Worm (Caenorhabditis elegans) whole organism, L4 larva: ENCODE data around the gene eif-3.B.
A peak's percentile ranks its signal among the peaks of the same experiment; 100 is the strongest.

Experiments
- F10B5.3 ChIP-seq: sonication (generic microtip); optimal IDR thresholded peaks from 2 replicates; lab custom pipeline; 2016; ENCODE audit warnings: mild to moderate bottlenecking, missing genetic modification characterization, missing compliant biosample characterization
- F26F4.8 ChIP-seq: fragments of 200-800 bp; sonication (Bioruptor generic); conservative IDR thresholded peaks from 2 replicates; pipeline ENCODE4 v1.3.6; 2022; ENCODE audit warnings: missing genetic modification characterization, missing compliant biosample characterization
- T20F7.1 ChIP-seq: fragments of 200-800 bp; sonication (Bioruptor generic); optimal IDR thresholded peaks from 2 replicates; lab custom pipeline; 2018; ENCODE audit warnings: mild to moderate bottlenecking, missing genetic modification characterization, missing compliant biosample characterization
- ZK337.2 ChIP-seq: fragments of 200-800 bp; sonication (Bioruptor generic); IDR thresholded peaks from 2 replicates; pipeline ENCODE4 v1.3.6; 2022; ENCODE audit warnings: missing genetic modification reagents, missing genetic modification characterization, missing compliant biosample characterization
- aha-1 ChIP-seq: fragments of 150-350 bp; peaks from one replicate; lab custom pipeline; 2014; ENCODE audit warnings: missing biosample characterization, missing genetic modification characterization
- aly-2 ChIP-seq: sonication (generic microtip); optimal IDR thresholded peaks from 2 replicates; lab custom pipeline; 2018; ENCODE audit warnings: missing biosample characterization, missing genetic modification characterization
- ceh-28 ChIP-seq: fragments of 150-350 bp; optimal IDR thresholded peaks from 2 replicates; lab custom pipeline; 2014; ENCODE audit warnings: missing biosample characterization, missing genetic modification reagents, missing genetic modification characterization
- ceh-44 ChIP-seq: fragments of 200-800 bp; sonication (Bioruptor generic); IDR thresholded peaks from 2 replicates; pipeline ENCODE4 v1.3.6; 2022; ENCODE audit warnings: missing genetic modification reagents, missing genetic modification characterization, missing compliant biosample characterization
- ces-1 ChIP-seq: fragments of 150-350 bp; sonication (generic microtip); optimal IDR thresholded peaks from 4 replicates; lab custom pipeline; 2014; ENCODE audit warnings: missing biosample characterization, missing genetic modification reagents, missing genetic modification characterization
- ctbp-1 ChIP-seq: fragments of 200-800 bp; sonication (Bioruptor generic); IDR thresholded peaks from 2 replicates; pipeline ENCODE4 v1.3.6; 2022; ENCODE audit warnings: missing genetic modification reagents, missing genetic modification characterization, missing compliant biosample characterization
- dmd-6 ChIP-seq: fragments of 200-800 bp; sonication (Bioruptor generic); IDR thresholded peaks from 2 replicates; pipeline ENCODE4 v1.3.6; 2022; ENCODE audit warnings: missing genetic modification reagents, missing genetic modification characterization, missing compliant biosample characterization
- dmd-8 ChIP-seq: fragments of 200-800 bp; sonication (Bioruptor generic); IDR thresholded peaks from 2 replicates; pipeline ENCODE4 v1.3.6; 2022; ENCODE audit warnings: missing genetic modification characterization, missing compliant biosample characterization
- dpl-1 ChIP-seq: fragments of 150-350 bp; optimal IDR thresholded peaks from 2 replicates; lab custom pipeline; 2014; ENCODE audit warnings: missing biosample characterization, missing genetic modification reagents, missing genetic modification characterization
- duxl-1 ChIP-seq: sonication (generic microtip); optimal IDR thresholded peaks from 2 replicates; lab custom pipeline; 2016; ENCODE audit warnings: mild to moderate bottlenecking, missing genetic modification characterization, moderate library complexity, missing compliant biosample characterization; ENCODE audit not compliant: poor library complexity
- dve-1 ChIP-seq: sonication (generic microtip); optimal IDR thresholded peaks from 2 replicates; lab custom pipeline; 2017; ENCODE audit warnings: antibody characterized with exemption, mild to moderate bottlenecking, missing genetic modification characterization, missing compliant biosample characterization; ENCODE audit not compliant: insufficient read depth
- egl-43 ChIP-seq: fragments of 200-800 bp; sonication (Bioruptor generic); IDR thresholded peaks from 2 replicates; pipeline ENCODE4 v1.3.6; 2022; ENCODE audit warnings: missing genetic modification reagents, missing genetic modification characterization, missing compliant biosample characterization
- lin-13 ChIP-seq: fragments of 150-350 bp; optimal IDR thresholded peaks from 2 replicates; lab custom pipeline; 2014; ENCODE audit warnings: missing biosample characterization, missing genetic modification reagents, missing genetic modification characterization
- lin-38 ChIP-seq: fragments of 200-800 bp; sonication (Bioruptor generic); IDR thresholded peaks from 2 replicates; pipeline ENCODE4 v1.3.6; 2022; ENCODE audit warnings: missing genetic modification reagents, missing genetic modification characterization, missing compliant biosample characterization
- lsy-2 ChIP-seq, 2 experiments: fragments of 150-350 bp in 1 of 2; sonication (generic microtip) in 1 of 2; optimal IDR thresholded peaks; 2 replicates each; lab custom pipeline; 2014 to 2017; ENCODE audit warnings: missing biosample characterization in 2 of 2, missing genetic modification characterization in 2 of 2
- mdt-29 ChIP-seq: fragments of 200-800 bp; sonication (Bioruptor generic); IDR thresholded peaks from 2 replicates; pipeline ENCODE4 v1.3.6; 2022; ENCODE audit warnings: missing genetic modification reagents, missing genetic modification characterization, missing compliant biosample characterization
- mep-1 ChIP-seq: fragments of 150-350 bp; sonication (generic microtip); optimal IDR thresholded peaks from 3 replicates; lab custom pipeline; 2014; ENCODE audit warnings: missing biosample characterization, missing genetic modification characterization
- mes-2 ChIP-seq: sonication (generic microtip); optimal IDR thresholded peaks from 2 replicates; lab custom pipeline; 2016; ENCODE audit warnings: missing genotype, mild to moderate bottlenecking, missing genetic modification characterization, missing compliant biosample characterization; ENCODE audit not compliant: poor library complexity, severe bottlenecking
- mxl-2 ChIP-seq: fragments of 200-800 bp; sonication (Bioruptor generic); conservative IDR thresholded peaks from 2 replicates; pipeline ENCODE4 v1.3.6; 2022; ENCODE audit warnings: missing genetic modification reagents, missing genetic modification characterization, missing compliant biosample characterization
- nhr-28 ChIP-seq: fragments of 150-350 bp; optimal IDR thresholded peaks from 2 replicates; lab custom pipeline; 2014; ENCODE audit warnings: missing biosample characterization, missing genetic modification characterization
- nhr-76 ChIP-seq: fragments of 150-350 bp; optimal IDR thresholded peaks from 2 replicates; lab custom pipeline; 2014; ENCODE audit warnings: missing biosample characterization, missing genetic modification characterization
- php-3 ChIP-seq: fragments of 200-800 bp; sonication (Bioruptor generic); IDR thresholded peaks from 2 replicates; pipeline ENCODE4 v1.3.6; 2022; ENCODE audit warnings: missing genetic modification reagents, missing genetic modification characterization, missing compliant biosample characterization
- rbr-2 ChIP-seq: sonication (generic microtip); optimal IDR thresholded peaks from 2 replicates; lab custom pipeline; 2016; ENCODE audit warnings: missing genotype, missing genetic modification characterization, missing compliant biosample characterization
- saeg-2 ChIP-seq: fragments of 200-800 bp; sonication (Bioruptor generic); IDR thresholded peaks from 2 replicates; pipeline ENCODE4 v1.3.6; 2022; ENCODE audit warnings: missing genetic modification reagents, missing genetic modification characterization, missing compliant biosample characterization
- set-16 ChIP-seq: fragments of 200-800 bp; sonication (Bioruptor generic); IDR thresholded peaks from 2 replicates; pipeline ENCODE4 v1.3.6; 2022; ENCODE audit warnings: missing genetic modification reagents, missing genetic modification characterization, missing compliant biosample characterization
- skn-1 ChIP-seq: fragments of 150-350 bp; optimal IDR thresholded peaks from 2 replicates; lab custom pipeline; 2014; ENCODE audit warnings: missing biosample characterization, missing genetic modification characterization
- snpc-4 ChIP-seq: fragments of 150-350 bp; optimal IDR thresholded peaks from 2 replicates; lab custom pipeline; 2014; ENCODE audit warnings: missing biosample characterization, missing genetic modification characterization
- spr-1 ChIP-seq: sonication (generic microtip); optimal IDR thresholded peaks from 2 replicates; lab custom pipeline; 2016; ENCODE audit warnings: mild to moderate bottlenecking, missing genetic modification characterization, missing compliant biosample characterization
- spr-3 ChIP-seq: fragments of 200-800 bp; sonication (Bioruptor generic); optimal IDR thresholded peaks from 2 replicates; lab custom pipeline; 2018; ENCODE audit warnings: mild to moderate bottlenecking, missing genetic modification characterization, missing compliant biosample characterization
- tra-1 ChIP-seq: fragments of 200-800 bp; sonication (Bioruptor generic); IDR thresholded peaks from 2 replicates; pipeline ENCODE4 v1.3.6; 2022; ENCODE audit warnings: missing genetic modification reagents, missing genetic modification characterization, missing compliant biosample characterization
- unc-130 ChIP-seq: sonication (generic microtip); optimal IDR thresholded peaks from 2 replicates; lab custom pipeline; 2016; ENCODE audit warnings: missing genetic modification reagents, missing genetic modification characterization, missing compliant biosample characterization
- unc-62 ChIP-seq, 3 experiments: fragments of 150-350 bp in 1 of 3; sonication (generic microtip); optimal IDR thresholded peaks in 2 of 3; peaks in 1 of 3; 1 replicate in 1 of 3; 2 replicates in 2 of 3; lab custom pipeline; 2014 to 2017; ENCODE audit warnings: missing biosample characterization in 3 of 3, missing genetic modification characterization in 3 of 3, missing genetic modification reagents in 3 of 3, missing genotype in 1 of 3
- vab-7 ChIP-seq: fragments of 200-800 bp; sonication (Bioruptor generic); IDR thresholded peaks from 2 replicates; pipeline ENCODE4 v1.3.6; 2022; ENCODE audit warnings: missing genetic modification reagents, missing genetic modification characterization, missing compliant biosample characterization
- zag-1 ChIP-seq: fragments of 150-350 bp; optimal IDR thresholded peaks from 2 replicates; lab custom pipeline; 2014; ENCODE audit warnings: missing biosample characterization, missing genetic modification characterization
- zfp-2 ChIP-seq: sonication (generic microtip); optimal IDR thresholded peaks from 2 replicates; lab custom pipeline; 2016; ENCODE audit warnings: mild to moderate bottlenecking, missing genetic modification characterization, missing compliant biosample characterization
- zfp-3 ChIP-seq: fragments of 200-800 bp; sonication (Bioruptor generic); conservative IDR thresholded peaks from 2 replicates; pipeline ENCODE4 v1.3.6; 2022; ENCODE audit warnings: missing genetic modification reagents, missing genetic modification characterization, missing compliant biosample characterization
- zip-2 ChIP-seq: fragments of 150-350 bp; optimal IDR thresholded peaks from 2 replicates; lab custom pipeline; 2014; ENCODE audit warnings: missing biosample characterization, missing genetic modification characterization

The eif-3.B gene

DNA sequence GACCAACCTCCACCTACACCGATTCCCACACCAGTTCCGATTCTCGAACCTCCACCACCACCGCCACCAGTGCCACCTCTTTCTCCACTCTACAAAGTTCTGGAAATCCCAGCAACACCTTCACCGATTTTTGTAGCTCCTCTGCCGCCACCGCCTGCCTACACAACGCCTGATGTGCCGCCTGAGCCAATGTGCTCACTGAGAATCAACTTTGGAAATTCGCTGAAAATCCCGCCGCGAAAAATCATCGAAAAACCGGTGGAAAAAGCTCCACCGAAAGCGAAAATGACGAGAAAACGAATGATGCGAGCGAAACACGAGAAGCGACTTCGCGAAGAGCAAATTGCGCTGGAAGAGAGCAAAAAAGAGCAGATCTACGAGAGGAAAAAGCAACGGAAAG, 15.4 kb upstream of the eif-3.B start:
- no peak for TF ChIP-seq ctbp-1
- TF ChIP-seq unc-62 (GFP tag; optimal IDR thresholded peaks at IDR 0.05 in 1 of 2; lab: Kevin White, UChicago), result peak in 1 of 2 experiments; percentile 8
- TF ChIP-seq unc-62 (tag; optimal IDR thresholded peaks at IDR 0.05; lab: Kevin White, UChicago), result no peak
- TF ChIP-seq spr-1 (tag; lab: Kevin White, UChicago), result no peak
- TF ChIP-seq nhr-76 (tag; lab: Kevin White, UChicago), result no peak
- TF ChIP-seq set-16, result peak; percentile 52; the same call in 1 of the 2 replicates
- TF ChIP-seq nhr-28 (tag; lab: Kevin White, UChicago), result no peak
- 0 out of 2 replicates have a peak, but pooled peaks have one; percentile 7 for TF ChIP-seq egl-43 (GFP tag; lab: Robert Waterston, UW)
- no peak for TF ChIP-seq dmd-8 (GFP tag; lab: Robert Waterston, UW)
- no peak for TF ChIP-seq skn-1 (tag; lab: Kevin White, UChicago)

DNA sequence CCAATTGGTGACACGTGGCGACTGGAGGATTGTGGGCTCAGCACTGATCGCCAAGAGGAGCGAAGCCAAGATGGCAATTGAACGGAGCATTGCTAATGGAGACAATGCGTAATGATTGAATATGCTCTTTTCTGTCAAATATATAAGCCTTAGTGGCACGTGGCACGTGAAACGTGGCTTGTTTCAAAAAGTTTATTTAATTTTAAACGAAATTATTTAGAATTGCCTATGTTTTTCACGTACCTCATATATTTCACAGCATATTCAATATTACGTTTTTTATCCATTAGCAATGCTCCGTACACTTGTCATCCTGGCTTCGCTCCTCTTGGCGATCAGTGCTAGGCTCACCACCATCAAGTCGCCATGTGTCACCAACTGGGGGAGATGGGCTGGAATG, 9.3 kb upstream of the eif-3.B start, which contains the start of gene Y54E2A.9:
TSS of gene Y54E2A.9 (minus strand) at position 101 of the 400 bp plus-strand sequence.
- TF ChIP-seq zip-2 (tag; lab: Kevin White, UChicago) (no peak), php-3 (GFP tag; lab: Robert Waterston, UW) (no peak), unc-130 (GFP tag; lab: Kevin White, UChicago) (no peak), spr-1 (tag; lab: Kevin White, UChicago) (no peak), duxl-1 (tag; lab: Kevin White, UChicago) (no peak), rbr-2 (no peak), snpc-4 (tag; lab: Kevin White, UChicago) (no peak), ces-1 (GFP tag; lab: Kevin White, UChicago) (no peak), vab-7 (GFP tag; lab: Robert Waterston, UW) (no peak), mdt-29 (GFP tag; lab: Robert Waterston, UW) (no peak), mxl-2 (GFP tag; lab: Robert Waterston, UW) (no peak), F10B5.3 (tag; lab: Kevin White, UChicago) (no peak), zfp-2 (tag; lab: Kevin White, UChicago) (no peak), saeg-2 (GFP tag; lab: Robert Waterston, UW) (no peak)
- TF ChIP-seq, all 104 proteins: peak for 0

DNA sequence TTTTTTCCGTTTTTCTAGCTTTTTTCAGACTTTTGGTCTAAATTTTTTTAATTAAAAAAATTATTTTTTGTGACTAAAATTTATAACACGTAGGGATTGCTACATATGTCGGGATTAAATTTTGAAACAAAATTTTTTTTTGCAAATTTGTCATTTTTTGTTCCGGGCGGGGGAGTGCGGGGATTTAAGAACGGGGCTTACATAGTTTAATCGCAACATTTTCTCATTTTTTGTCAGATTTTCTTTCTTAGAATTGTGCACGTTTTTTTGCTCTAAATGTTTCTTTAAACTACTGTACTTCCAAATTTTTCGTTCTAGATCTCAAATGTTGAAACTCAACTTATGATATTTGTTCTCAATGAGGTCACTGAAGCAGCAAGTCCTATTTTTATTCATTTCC, 4.5 kb upstream of the eif-3.B start, which contains the start of gene Y54E2A.10:
TSS of gene Y54E2A.10 (plus strand) at position 301 of the 400 bp plus-strand sequence.
- no peak for TF ChIP-seq spr-3
- peak; percentile 4 for TF ChIP-seq dve-1

DNA sequence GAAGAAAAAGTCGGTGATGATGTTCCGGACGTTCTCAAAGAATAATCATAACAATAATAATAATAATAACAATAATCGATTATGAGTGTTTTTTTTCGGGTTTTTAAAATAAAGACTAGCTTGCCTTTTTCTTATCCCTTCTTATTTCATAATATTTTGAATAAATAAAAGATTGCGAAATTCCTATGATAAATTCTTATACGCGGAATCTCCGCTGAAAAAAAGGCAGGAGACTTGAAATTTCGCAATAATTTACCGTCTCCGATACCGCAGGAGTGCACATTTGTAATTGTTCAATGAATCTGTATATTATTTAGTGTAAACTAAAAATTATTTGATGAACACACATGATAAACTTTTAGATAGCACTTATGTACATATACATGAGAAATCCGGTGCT, 2.7 kb upstream of the eif-3.B start:
- TF ChIP-seq spr-3 (no peak), dmd-6 (GFP tag; lab: Robert Waterston, UW) (no peak), mdt-29 (GFP tag; lab: Robert Waterston, UW) (no peak), dpl-1 (GFP tag; lab: Kevin White, UChicago) (no peak), ZK337.2 (no peak), zfp-3 (GFP tag; lab: Robert Waterston, UW) (no peak), lin-13 (GFP tag; lab: Kevin White, UChicago) (no peak)
- TF ChIP-seq, all 104 proteins: peak for 0

DNA sequence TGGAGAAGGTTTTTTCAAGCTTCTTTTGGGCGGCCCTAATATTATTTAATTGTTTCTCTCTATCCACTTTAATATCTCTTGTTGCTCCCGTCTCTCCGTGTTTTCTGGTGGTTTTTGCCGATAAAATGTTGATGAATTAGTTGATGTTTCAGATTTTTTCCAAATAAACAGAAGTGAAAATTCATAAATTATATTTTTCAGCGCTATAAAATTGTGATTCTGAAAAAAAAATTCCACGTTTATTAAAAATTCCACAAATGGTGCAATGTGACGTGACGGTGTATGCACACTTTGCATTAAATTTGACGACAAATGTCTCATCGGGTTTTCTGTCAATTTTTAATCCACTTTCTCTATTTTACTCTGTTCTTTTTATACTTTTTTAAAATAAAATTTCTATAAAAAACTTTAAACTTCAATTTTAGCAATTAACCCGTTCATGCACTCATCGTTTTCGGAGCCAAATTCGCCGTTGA, 2.9 kb downstream of the eif-3.B start, which contains the start of gene tbc-20:
TSS of gene tbc-20 (plus strand) at position 426 of the 476 bp plus-strand sequence.
- TF ChIP-seq aly-2 (tag; lab: Kevin White, UChicago), result no peak
- TF ChIP-seq ceh-28 (tag; lab: Kevin White, UChicago), result no peak
- no peak for TF ChIP-seq php-3 (GFP tag; lab: Robert Waterston, UW)
- TF ChIP-seq spr-1 (tag; lab: Kevin White, UChicago), result no peak
- no peak for TF ChIP-seq ceh-44 (GFP tag; lab: Robert Waterston, UW)
- TF ChIP-seq nhr-76 (tag; lab: Kevin White, UChicago), result peak; percentile 23
- peak; percentile 13 for TF ChIP-seq mep-1 (tag; lab: Kevin White, UChicago)
- TF ChIP-seq lin-38 (GFP tag; lab: Robert Waterston, UW), result peak; percentile 44; the same call in 1 of the 2 replicates
- no peak for TF ChIP-seq F26F4.8 (GFP tag; lab: Robert Waterston, UW)
- no peak for TF ChIP-seq zfp-2 (tag; lab: Kevin White, UChicago)
- TF ChIP-seq lsy-2 (tag; optimal IDR thresholded peaks at IDR 0.05; lab: Kevin White, UChicago), result peak in 1 of 2 experiments; percentile 71
- TF ChIP-seq unc-62 (GFP tag; optimal IDR thresholded peaks at IDR 0.05 in 1 of 2; lab: Kevin White, UChicago), result peak in 1 of 2 experiments; percentile 54
- no peak for TF ChIP-seq unc-62 (tag; optimal IDR thresholded peaks at IDR 0.05; lab: Kevin White, UChicago)
- TF ChIP-seq duxl-1 (tag; lab: Kevin White, UChicago), result no peak
- no peak for TF ChIP-seq spr-3
- no peak for TF ChIP-seq rbr-2
- TF ChIP-seq zag-1, result no peak
- no peak for TF ChIP-seq tra-1 (GFP tag; lab: Robert Waterston, UW)
- no peak for TF ChIP-seq saeg-2 (GFP tag; lab: Robert Waterston, UW)
- TF ChIP-seq dpl-1 (GFP tag; lab: Kevin White, UChicago), result peak; percentile 61
- peak; percentile 70 for TF ChIP-seq T20F7.1 (GFP tag; lab: Kevin White, UChicago)
- TF ChIP-seq aha-1, result peak; percentile 94
- TF ChIP-seq mes-2 (tag; lab: Kevin White, UChicago), result peak; percentile 64
